Fruit fly (Drosophila melanogaster) Kc167 (cell line): ENCODE results near the gene CG33253.

Experiments
- Myc ChIP-seq: fragments of >200 bp; optimal IDR thresholded peaks from 2 replicates; lab custom pipeline; 2017; ENCODE audit warnings: missing external identifiers
- psq ChIP-seq: fragments of >200 bp; optimal IDR thresholded peaks from 2 replicates; lab custom pipeline; 2017; ENCODE audit warnings: missing external identifiers
- ttk ChIP-seq: sonication (Bioruptor generic); optimal IDR thresholded peaks from 2 replicates; lab custom pipeline; 2017; ENCODE audit warnings: missing external identifiers

- no peak for TF ChIP-seq psq (lab: Kevin White, UChicago)
- no peak for TF ChIP-seq Myc
- no peak for TF ChIP-seq ttk (lab: Kevin White, UChicago)
Observed at dm6 chrX:19147939-19148641, 35.1 kb upstream of the CG33253 start.
